Worm (Caenorhabditis elegans) whole organism, L4 larva: ENCODE data around the gene mps-4.

Experiments
- nhr-10 ChIP-seq: fragments of 150-350 bp; optimal IDR thresholded peaks from 2 replicates; lab custom pipeline; 2014; ENCODE audit warnings: missing biosample characterization, missing genetic modification characterization
- unc-62 ChIP-seq, 3 experiments: fragments of 150-350 bp in 1 of 3; sonication (generic microtip); optimal IDR thresholded peaks in 2 of 3; peaks in 1 of 3; 1 replicate in 1 of 3; 2 replicates in 2 of 3; lab custom pipeline; 2014 to 2017; ENCODE audit warnings: missing biosample characterization in 3 of 3, missing genetic modification characterization in 3 of 3, missing genetic modification reagents in 3 of 3, missing genotype in 1 of 3

- TF ChIP-seq unc-62 (GFP tag; optimal IDR thresholded peaks at IDR 0.05 in 1 of 2; lab: Kevin White, UChicago) = no peak
- no peak for TF ChIP-seq unc-62 (tag; optimal IDR thresholded peaks at IDR 0.05; lab: Kevin White, UChicago)
- no peak for TF ChIP-seq nhr-10 (tag; lab: Kevin White, UChicago)
These were observed 9.0 kb downstream of the mps-4 start for ce11 chrIII:8262599-8262998.
